Fruit fly (Drosophila melanogaster) whole organism, pupa: ENCODE measurements around the gene Teh1.

Experiments
- CG10348 ChIP-seq: fragments of 200-800 bp; sonication (Bioruptor generic); IDR thresholded peaks from 2 replicates; pipeline ENCODE4 v1.3.6; 2022; ENCODE audit warnings: missing biosample characterization, missing genetic modification characterization
- CG12605 ChIP-seq: fragments of 200-800 bp; sonication (Bioruptor generic); IDR thresholded peaks from 2 replicates; pipeline ENCODE4 v1.3.6; 2022; ENCODE audit warnings: missing biosample characterization, missing genetic modification characterization
- CG13204 ChIP-seq: fragments of 200-800 bp; sonication (Bioruptor generic); optimal IDR thresholded peaks from 2 replicates; lab custom pipeline; 2018; ENCODE audit warnings: missing biosample characterization, mild to moderate bottlenecking, missing genetic modification characterization, moderate library complexity
- CG14655 ChIP-seq: fragments of 200-800 bp; sonication (Bioruptor generic); optimal IDR thresholded peaks from 3 replicates; lab custom pipeline; 2017; ENCODE audit warnings: mild to moderate bottlenecking, missing biosample characterization, missing genetic modification reagents, missing genetic modification characterization
- CG15710 ChIP-seq: fragments of 200-800 bp; sonication (Bioruptor generic); optimal IDR thresholded peaks from 2 replicates; lab custom pipeline; 2018; ENCODE audit warnings: missing biosample characterization, mild to moderate bottlenecking, missing genetic modification characterization, moderate library complexity
- CG17806 ChIP-seq: fragments of 200-800 bp; sonication (Bioruptor generic); optimal IDR thresholded peaks from 2 replicates; lab custom pipeline; 2018; ENCODE audit warnings: missing biosample characterization, mild to moderate bottlenecking, missing genetic modification characterization, moderate library complexity
- CG32121 ChIP-seq: fragments of 200-800 bp; sonication (Bioruptor generic); IDR thresholded peaks from 2 replicates; pipeline ENCODE4 v1.3.6; 2022; ENCODE audit warnings: missing biosample characterization, missing genetic modification characterization
- CG34367 ChIP-seq: fragments of 200-800 bp; sonication (Bioruptor generic); optimal IDR thresholded peaks from 2 replicates; lab custom pipeline; 2018; ENCODE audit warnings: missing biosample characterization, mild to moderate bottlenecking, missing genetic modification characterization
- CG4496 ChIP-seq: fragments of 200-800 bp; sonication (Bioruptor generic); IDR thresholded peaks from 3 replicates; pipeline ENCODE4 v1.3.6; 2022; ENCODE audit warnings: missing biosample characterization, missing genetic modification characterization
- CG8159 ChIP-seq: fragments of 200-800 bp; sonication (Bioruptor generic); optimal IDR thresholded peaks from 3 replicates; lab custom pipeline; 2018; ENCODE audit warnings: missing biosample characterization, mild to moderate bottlenecking, missing genetic modification characterization, moderate library complexity
- CG8301 ChIP-seq: fragments of 200-800 bp; sonication (Bioruptor generic); optimal IDR thresholded peaks from 2 replicates; lab custom pipeline; 2018; ENCODE audit warnings: missing biosample characterization, mild to moderate bottlenecking, missing genetic modification characterization
- CG9948 ChIP-seq: fragments of 200-800 bp; sonication (Bioruptor generic); optimal IDR thresholded peaks from 2 replicates; lab custom pipeline; 2018; ENCODE audit warnings: missing biosample characterization, mild to moderate bottlenecking, missing genetic modification characterization, moderate library complexity
- D1 ChIP-seq: fragments of 200-800 bp; sonication (Bioruptor generic); optimal IDR thresholded peaks from 2 replicates; lab custom pipeline; 2018; ENCODE audit warnings: missing biosample characterization, mild to moderate bottlenecking, missing genetic modification characterization, moderate library complexity
- EcR ChIP-seq: fragments of 200-800 bp; sonication (Bioruptor generic); optimal IDR thresholded peaks from 3 replicates; lab custom pipeline; 2019; ENCODE audit warnings: missing biosample characterization, missing genetic modification characterization, mild to moderate bottlenecking, moderate library complexity, missing genetic modification reagents
- Ets98B ChIP-seq: fragments of 200-800 bp; sonication (Bioruptor generic); IDR thresholded peaks from 2 replicates; pipeline ENCODE4 v1.3.6; 2022; ENCODE audit warnings: missing biosample characterization, missing genetic modification characterization
- Pif1A ChIP-seq: fragments of 200-800 bp; sonication (Bioruptor generic); optimal IDR thresholded peaks from 3 replicates; lab custom pipeline; 2016; ENCODE audit warnings: missing biosample characterization, missing genetic modification characterization
- Pif1B ChIP-seq: fragments of 200-800 bp; sonication (Bioruptor generic); optimal IDR thresholded peaks from 3 replicates; lab custom pipeline; 2016; ENCODE audit warnings: missing biosample characterization, missing genetic modification characterization
- Snoo ChIP-seq: fragments of 200-800 bp; sonication (Bioruptor generic); optimal IDR thresholded peaks from 3 replicates; lab custom pipeline; 2017; ENCODE audit warnings: missing biosample characterization, mild to moderate bottlenecking, missing genetic modification characterization, inconsistent platforms
- fd96Ca ChIP-seq: fragments of 200-800 bp; sonication (Bioruptor generic); IDR thresholded peaks from 3 replicates; pipeline ENCODE4 v1.3.6; 2022; ENCODE audit warnings: missing biosample characterization, missing genetic modification characterization
- gl ChIP-seq: fragments of 200-800 bp; sonication (Bioruptor generic); optimal IDR thresholded peaks from 2 replicates; lab custom pipeline; 2018; ENCODE audit warnings: missing biosample characterization, mild to moderate bottlenecking, missing genetic modification characterization
- rn ChIP-seq: fragments of 200-800 bp; sonication (Bioruptor generic); IDR thresholded peaks from 2 replicates; pipeline ENCODE4 v1.3.6; 2022; ENCODE audit warnings: missing biosample characterization, missing genetic modification characterization

Gene Teh1

DNA sequence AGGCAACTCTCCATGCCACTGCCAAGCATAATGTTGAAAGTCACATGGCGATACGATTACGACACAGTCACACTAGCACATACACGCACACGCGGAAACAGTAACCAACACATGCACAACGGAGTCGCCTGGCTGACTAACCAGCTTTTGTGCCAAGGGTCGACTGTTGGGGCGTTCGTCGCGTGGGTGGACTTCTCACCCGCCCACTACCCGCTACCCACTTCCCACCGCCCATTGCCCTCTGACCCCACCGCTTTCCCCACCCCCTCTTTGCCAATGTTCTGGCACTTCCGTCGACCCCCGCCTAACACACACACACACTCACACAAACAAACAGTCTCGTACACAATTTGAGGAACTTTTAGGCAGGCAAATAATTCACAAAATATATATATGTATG is 16.3 kb downstream of the Teh1 start:
- TF ChIP-seq EcR (no peak), CG14655 (GFP tag; lab: Kevin White, UChicago) (no peak), CG17806 (tag; lab: Kevin White, UChicago) (no peak), CG15710 (tag; lab: Kevin White, UChicago) (no peak), CG10348 (no peak), CG8301 (no peak), rn (no peak), fd96Ca (no peak), CG9948 (no peak), CG8159 (tag; lab: Kevin White, UChicago) (no peak)
- TF ChIP-seq, all 21 proteins: peak for 0

DNA sequence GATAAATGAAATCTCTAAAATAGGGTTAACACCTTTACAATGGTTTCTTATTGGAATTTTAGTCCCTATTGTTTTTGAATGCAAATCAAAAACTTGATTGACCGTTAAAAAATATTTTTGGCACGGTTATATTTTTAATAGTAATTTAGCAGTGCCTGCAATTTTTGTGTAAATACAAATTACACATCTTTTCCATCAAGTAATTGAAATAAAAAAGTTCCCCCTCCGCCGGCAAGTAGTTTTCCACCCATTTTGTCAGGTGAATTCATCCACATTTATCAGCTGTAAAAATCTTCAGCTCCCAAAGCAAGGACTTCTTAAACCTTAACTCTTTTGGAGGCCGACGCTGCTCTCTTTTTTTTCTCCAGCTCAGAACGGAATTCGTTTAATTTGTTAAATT is 44.2 kb downstream of the Teh1 start, which contains the start of gene CG34302:
Gene CG34302, minus strand, starts transcription at position 101 of the 400 bp plus-strand sequence.
- TF ChIP-seq CG8301: no peak
- TF ChIP-seq Pif1A (GFP tag; lab: Kevin White, UChicago): no peak
- no peak for TF ChIP-seq rn
- TF ChIP-seq, all 21 proteins: peak for 0

DNA sequence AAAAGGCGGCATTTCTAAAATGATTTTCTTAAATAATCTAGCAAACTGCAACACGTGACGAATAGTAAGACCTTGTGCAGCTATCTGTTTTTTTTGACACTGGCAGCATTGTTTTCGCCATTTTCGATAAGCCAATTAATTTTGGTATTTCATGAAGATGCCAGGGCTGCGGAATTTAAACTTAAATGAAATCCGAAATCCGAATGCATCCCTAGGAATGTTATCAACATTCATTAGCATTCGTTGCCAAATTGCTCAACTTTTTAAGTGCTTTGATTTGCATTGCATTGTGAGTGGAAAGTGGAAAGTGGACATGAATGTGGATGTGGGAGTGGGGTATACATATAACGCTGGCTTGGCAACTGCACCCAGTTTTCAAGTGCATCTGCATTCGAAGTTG is 46.8 kb downstream of the Teh1 start, which contains the start of gene CG42857:
Gene CG42857, minus strand, starts transcription at position 101 of the 400 bp plus-strand sequence.
- no peak for TF ChIP-seq Ets98B
- TF ChIP-seq CG10348: no peak
- TF ChIP-seq CG14655 (GFP tag; lab: Kevin White, UChicago): no peak
- TF ChIP-seq CG9948: no peak
- TF ChIP-seq CG17806 (tag; lab: Kevin White, UChicago): no peak
- no peak for TF ChIP-seq fd96Ca
- no peak for TF ChIP-seq CG8301
- no peak for TF ChIP-seq CG34367 (tag; lab: Kevin White, UChicago)
- no peak for TF ChIP-seq Snoo (tag; lab: Kevin White, UChicago)
- no peak for TF ChIP-seq EcR
- no peak for TF ChIP-seq rn
- TF ChIP-seq, all 21 proteins: peak for 0

DNA sequence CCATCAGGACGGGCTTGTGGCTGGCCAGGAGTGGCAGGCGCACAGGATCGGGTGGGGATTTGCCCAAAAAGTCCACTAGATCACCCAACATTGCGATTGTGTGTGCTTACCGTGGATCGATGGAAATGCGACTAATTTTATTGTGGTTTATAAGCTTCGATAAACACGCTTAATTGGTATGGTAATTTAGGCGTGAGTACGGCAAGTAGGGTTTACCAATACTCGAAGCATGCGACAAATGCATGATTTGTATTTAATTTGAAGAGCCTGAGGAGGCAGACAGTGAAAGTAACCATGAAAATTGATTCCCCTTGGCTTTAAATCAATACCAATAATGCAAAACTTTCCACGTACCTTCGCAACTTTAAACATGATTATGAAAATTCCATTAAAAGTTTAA is 48.1 kb downstream of the Teh1 start, which contains the start of gene CG9458:
Gene CG9458, minus strand, starts transcription at position 101 of the 400 bp plus-strand sequence.
- TF ChIP-seq CG10348 (no peak), CG34367 (tag; lab: Kevin White, UChicago) (no peak), gl (tag; lab: Kevin White, UChicago) (no peak), Pif1B (GFP tag; lab: Kevin White, UChicago) (no peak), fd96Ca (no peak), CG12605 (GFP tag; lab: Robert Waterston, UW) (no peak), CG9948 (no peak), D1 (no peak), CG8159 (tag; lab: Kevin White, UChicago) (no peak), CG15710 (tag; lab: Kevin White, UChicago) (no peak), rn (no peak), Ets98B (no peak), Pif1A (GFP tag; lab: Kevin White, UChicago) (no peak), Snoo (tag; lab: Kevin White, UChicago) (no peak), CG13204 (no peak), EcR (no peak), CG8301 (no peak), CG32121 (GFP tag; lab: Robert Waterston, UW) (no peak), CG14655 (GFP tag; lab: Kevin White, UChicago) (no peak)

DNA sequence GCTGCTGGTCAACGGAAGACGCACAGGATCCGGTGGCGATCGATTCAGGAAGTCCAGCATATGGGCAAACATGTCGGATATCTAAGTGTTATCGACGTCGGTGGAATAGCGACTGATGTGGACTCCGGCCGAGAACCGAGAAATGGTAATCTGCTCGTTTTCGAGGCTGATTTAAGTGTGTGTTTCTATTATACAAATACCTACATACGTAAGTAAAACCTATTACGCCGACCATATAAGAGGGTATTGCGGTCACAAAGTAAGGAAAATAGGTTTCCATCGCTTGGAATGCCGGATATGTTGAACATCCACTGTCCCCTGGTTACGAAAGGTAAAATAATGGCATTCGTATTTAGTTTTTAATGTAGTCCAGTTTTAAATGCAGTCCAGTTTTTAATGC is 49.6 kb downstream of the Teh1 start, which contains the start of gene CG9459:
Gene CG9459, minus strand, starts transcription at position 101 of the 400 bp plus-strand sequence.
- TF ChIP-seq CG13204 (no peak), CG15710 (tag; lab: Kevin White, UChicago) (no peak), CG17806 (tag; lab: Kevin White, UChicago) (no peak), CG34367 (tag; lab: Kevin White, UChicago) (no peak), Pif1A (GFP tag; lab: Kevin White, UChicago) (no peak), CG10348 (no peak), rn (no peak), D1 (no peak), CG32121 (GFP tag; lab: Robert Waterston, UW) (no peak), CG9948 (no peak), EcR (no peak), fd96Ca (no peak), Pif1B (GFP tag; lab: Kevin White, UChicago) (no peak), CG12605 (GFP tag; lab: Robert Waterston, UW) (no peak), CG8301 (no peak), CG8159 (tag; lab: Kevin White, UChicago) (no peak), Snoo (tag; lab: Kevin White, UChicago) (no peak)

DNA sequence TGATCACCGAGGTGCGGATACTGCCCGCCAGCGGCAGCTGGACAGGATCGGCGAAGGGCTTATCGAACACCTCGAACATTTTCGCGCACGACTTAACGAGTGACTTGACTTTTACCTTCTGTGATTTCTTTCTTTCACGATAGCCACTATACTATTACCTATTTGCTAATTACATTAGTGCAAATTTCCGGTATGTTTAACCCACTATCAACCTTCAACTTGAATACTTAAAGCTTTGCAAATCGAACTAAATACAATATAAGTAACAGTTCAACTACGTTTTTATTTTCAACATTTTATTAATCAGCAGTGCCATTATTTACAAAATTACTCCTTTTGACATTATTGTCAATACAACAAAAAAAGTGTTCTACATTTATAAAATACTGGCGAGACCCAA is 51.0 kb downstream of the Teh1 start, which contains the start of gene CG16904:
Gene CG16904, minus strand, starts transcription at position 101 of the 400 bp plus-strand sequence.
- no peak for TF ChIP-seq CG8301
- TF ChIP-seq fd96Ca: no peak
- no peak for TF ChIP-seq CG14655 (GFP tag; lab: Kevin White, UChicago)
- no peak for TF ChIP-seq EcR
- no peak for TF ChIP-seq CG32121 (GFP tag; lab: Robert Waterston, UW)
- TF ChIP-seq CG17806 (tag; lab: Kevin White, UChicago): no peak
- no peak for TF ChIP-seq gl (tag; lab: Kevin White, UChicago)
- TF ChIP-seq Ets98B: no peak
- TF ChIP-seq CG15710 (tag; lab: Kevin White, UChicago): no peak
- TF ChIP-seq CG34367 (tag; lab: Kevin White, UChicago): no peak
- TF ChIP-seq CG9948: no peak
- no peak for TF ChIP-seq rn
- no peak for TF ChIP-seq Pif1A (GFP tag; lab: Kevin White, UChicago)
- no peak for TF ChIP-seq CG8159 (tag; lab: Kevin White, UChicago)
- TF ChIP-seq CG12605 (GFP tag; lab: Robert Waterston, UW): no peak
- TF ChIP-seq CG13204: no peak
- TF ChIP-seq Pif1B (GFP tag; lab: Kevin White, UChicago): no peak
- no peak for TF ChIP-seq CG4496 (GFP tag; lab: Robert Waterston, UW)
- TF ChIP-seq CG10348: no peak
- TF ChIP-seq Snoo (tag; lab: Kevin White, UChicago): no peak
